Worm (Caenorhabditis elegans): ENCODE data around the gene ssq-4.
"Not testable (repeated sequence)": the region's sequence is repeated elsewhere in the genome, so short reads cannot be mapped to it uniquely, and the experiment has no call there.

Gene ssq-4

ce11 chrIV:5016461-5016860, at the start of gene ssq-4:
ssq-4 (plus strand) TSS chrIV:5016479.
- not testable (repeated sequence) for TF ChIP-seq nhr-43 (tag; optimal IDR thresholded peaks at IDR 0.05; ENCODE audit: poor library complexity, severe bottlenecking); snpc-4 (tag; optimal IDR thresholded peaks at IDR 0.05); fos-1 (tag; optimal IDR thresholded peaks at IDR 0.05)

DNA sequence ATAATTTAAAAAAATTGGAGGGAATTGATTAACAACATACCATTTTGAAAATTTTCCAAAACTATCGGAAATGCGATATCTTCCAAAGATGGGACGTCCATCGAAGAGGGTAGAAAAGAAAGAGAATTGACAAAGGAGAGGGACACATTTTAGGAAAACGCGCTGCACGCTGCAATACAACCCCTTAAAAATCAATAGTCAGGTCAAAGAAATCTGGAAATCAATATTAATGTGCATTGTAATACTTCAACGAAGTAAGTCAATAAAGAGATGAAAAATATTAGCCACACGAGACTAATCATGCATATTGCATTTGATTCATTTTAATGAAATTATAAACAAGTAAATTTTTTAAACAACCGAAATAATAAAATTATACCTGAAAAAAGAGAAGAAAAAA, 46.9 kb upstream of the ssq-4 start, which contains the start of gene Y9C9A.13:
Gene Y9C9A.13, minus strand, starts transcription at position 101 of the 400 bp plus-strand sequence.
- TF ChIP-seq unc-62 (GFP tag; optimal IDR thresholded peaks at IDR 0.05) (no peak), ceh-16 (tag; optimal IDR thresholded peaks at IDR 0.05) (no peak), nhr-76 (tag; optimal IDR thresholded peaks at IDR 0.05) (no peak), unc-39 (tag; optimal IDR thresholded peaks at IDR 0.05) (no peak), ZK546.5 (tag; optimal IDR thresholded peaks at IDR 0.05) (no peak), nhr-67 (tag; optimal IDR thresholded peaks at IDR 0.05) (no peak)

ce11 chrIV:4975995-4976394, 40.3 kb upstream of the ssq-4 start, which contains the start of gene Y9C9A.16:
Y9C9A.16 (minus strand) TSS chrIV:4976125.
- TF ChIP-seq snpc-4 (tag; optimal IDR thresholded peaks at IDR 0.05): no peak
- TF ChIP-seq nhr-77 (tag; optimal IDR thresholded peaks at IDR 0.05): no peak
- no peak for TF ChIP-seq lin-39 (tag; optimal IDR thresholded peaks at IDR 0.05)
- no peak for TF ChIP-seq ceh-16 (tag; optimal IDR thresholded peaks at IDR 0.05)
- TF ChIP-seq mdl-1 (tag; optimal IDR thresholded peaks at IDR 0.05): no peak

DNA sequence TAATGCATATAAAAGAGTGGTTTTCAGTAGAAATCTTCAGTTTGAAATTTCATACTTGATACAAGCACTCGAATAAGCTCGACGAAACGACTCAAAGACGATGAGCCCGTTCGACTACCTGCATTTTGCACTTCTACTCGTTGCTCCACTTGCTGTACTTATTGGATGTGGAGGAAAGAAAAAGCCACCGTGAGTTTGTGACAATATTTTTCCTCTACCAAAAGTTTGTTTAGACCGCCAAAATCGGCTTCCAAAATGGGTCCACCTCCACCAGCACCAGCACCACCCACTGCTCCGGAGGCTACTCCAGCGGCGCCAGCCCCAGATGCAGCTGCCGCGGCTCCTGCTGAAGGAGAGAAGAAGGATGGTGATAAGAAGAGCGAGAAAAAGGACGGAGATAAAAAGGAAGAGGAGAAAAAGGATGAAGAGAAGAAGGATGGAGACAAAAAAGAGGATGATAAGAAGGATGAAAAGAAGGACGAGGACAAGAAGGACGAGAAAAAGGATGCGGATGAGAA, 39.0 kb upstream of the ssq-4 start, which contains the start of gene E03H12.5:
Gene E03H12.5, plus strand, starts transcription at position 51 of the 518 bp plus-strand sequence.
- no peak for TF ChIP-seq lsy-12 (tag; optimal IDR thresholded peaks at IDR 0.05)
- TF ChIP-seq elt-1 (tag; optimal IDR thresholded peaks at IDR 0.05): no peak
- TF ChIP-seq lin-15B (tag; optimal IDR thresholded peaks at IDR 0.05): no peak
- TF ChIP-seq mdl-1 (tag; optimal IDR thresholded peaks at IDR 0.05): no peak

DNA sequence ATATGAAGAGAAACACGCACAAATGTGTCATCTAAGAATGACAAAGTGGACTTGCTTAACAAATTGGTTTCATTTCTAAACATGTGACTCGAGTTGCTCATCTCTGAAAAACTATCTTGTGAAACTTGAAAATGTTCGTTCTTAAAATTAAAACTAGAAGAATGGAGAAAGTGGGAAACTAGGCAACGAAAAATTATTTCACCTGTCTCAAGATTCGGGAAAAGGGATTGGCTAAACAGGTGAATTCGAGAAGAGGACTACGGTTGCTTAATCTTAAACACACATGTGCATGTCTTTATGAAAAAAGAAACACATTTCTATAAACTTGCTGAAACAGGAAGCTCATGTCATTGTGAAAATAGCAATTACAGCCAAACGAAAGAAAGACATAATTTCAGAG, 35.3 kb upstream of the ssq-4 start, which contains the start of gene srz-24:
Gene srz-24, minus strand, starts transcription at position 101 of the 400 bp plus-strand sequence.
- TF ChIP-seq fos-1 (tag; optimal IDR thresholded peaks at IDR 0.05) (no peak), nfya-1 (tag; optimal IDR thresholded peaks at IDR 0.05; ENCODE audit: insufficient read depth) (no peak), mml-1 (tag; optimal IDR thresholded peaks at IDR 0.05) (no peak), egl-27 (tag; optimal IDR thresholded peaks at IDR 0.05) (no peak), tbx-2 (tag; optimal IDR thresholded peaks at IDR 0.05) (no peak), ztf-11 (tag; optimal IDR thresholded peaks at IDR 0.05) (no peak), nhr-28 (tag; optimal IDR thresholded peaks at IDR 0.05) (no peak), hmg-11 (tag; optimal IDR thresholded peaks at IDR 0.05) (no peak), ztf-4 (tag; optimal IDR thresholded peaks at IDR 0.05) (no peak), nhr-67 (tag; optimal IDR thresholded peaks at IDR 0.05) (no peak), nhr-43 (tag; optimal IDR thresholded peaks at IDR 0.05; ENCODE audit: poor library complexity, severe bottlenecking) (no peak), elt-1 (tag; optimal IDR thresholded peaks at IDR 0.05) (no peak), aly-2 (tag; optimal IDR thresholded peaks at IDR 0.05) (no peak), nhr-77 (tag; optimal IDR thresholded peaks at IDR 0.05) (no peak), zag-1 (tag; optimal IDR thresholded peaks at IDR 0.05) (no peak), mdl-1 (tag; optimal IDR thresholded peaks at IDR 0.05) (no peak), jun-1 (tag; optimal IDR thresholded peaks at IDR 0.05) (no peak), elt-3 (tag; optimal IDR thresholded peaks at IDR 0.05) (no peak), egl-5 (tag; optimal IDR thresholded peaks at IDR 0.05) (no peak), lsy-12 (tag; optimal IDR thresholded peaks at IDR 0.05) (no peak)

- no peak for TF ChIP-seq elt-3 (tag; optimal IDR thresholded peaks at IDR 0.05)
These were observed 33.8 kb upstream of the ssq-4 start, which contains the start of gene E03H12.4 for ce11 chrIV:4982477-4982876. E03H12.4 (plus strand) TSS chrIV:4982596.

ce11 chrIV:4983746-4984145, 32.5 kb upstream of the ssq-4 start, which contains the start of gene clec-176:
clec-176 (plus strand) TSS chrIV:4984046.
- TF ChIP-seq nhr-25 (tag; optimal IDR thresholded peaks at IDR 0.05) (no peak), nhr-237 (tag; optimal IDR thresholded peaks at IDR 0.05) (no peak), ztf-4 (tag; optimal IDR thresholded peaks at IDR 0.05) (no peak), mdl-1 (tag; optimal IDR thresholded peaks at IDR 0.05) (no peak), ceh-82 (tag; optimal IDR thresholded peaks at IDR 0.05) (no peak), fos-1 (tag; optimal IDR thresholded peaks at IDR 0.05) (no peak), mml-1 (tag; optimal IDR thresholded peaks at IDR 0.05) (no peak), nhr-43 (tag; optimal IDR thresholded peaks at IDR 0.05; ENCODE audit: poor library complexity, severe bottlenecking) (no peak), elt-2 (tag; optimal IDR thresholded peaks at IDR 0.05) (no peak), ceh-28 (tag; optimal IDR thresholded peaks at IDR 0.05) (no peak), hmg-11 (tag; optimal IDR thresholded peaks at IDR 0.05) (no peak), elt-3 (tag; optimal IDR thresholded peaks at IDR 0.05) (no peak), sea-2 (GFP tag; optimal IDR thresholded peaks at IDR 0.05) (no peak), nhr-76 (tag; optimal IDR thresholded peaks at IDR 0.05) (no peak), elt-1 (tag; optimal IDR thresholded peaks at IDR 0.05) (no peak), unc-39 (tag; optimal IDR thresholded peaks at IDR 0.05) (no peak), lin-39 (tag; optimal IDR thresholded peaks at IDR 0.05) (no peak), nhr-67 (tag; optimal IDR thresholded peaks at IDR 0.05) (no peak), zag-1 (tag; optimal IDR thresholded peaks at IDR 0.05) (no peak)
